Worm (Caenorhabditis elegans) whole organism, L4 larva: Measurements from ENCODE around the gene F38A1.13.

Experiments
- D1046.2 ChIP-seq: fragments of 200-800 bp; sonication (Bioruptor generic); IDR thresholded peaks from 2 replicates; pipeline ENCODE4 v1.3.6; 2022; ENCODE audit warnings: missing genetic modification characterization, missing compliant biosample characterization
- F37D6.2 ChIP-seq: sonication (generic microtip); optimal IDR thresholded peaks from 2 replicates; lab custom pipeline; 2016; ENCODE audit warnings: mild to moderate bottlenecking, missing genetic modification characterization, missing compliant biosample characterization
- F49E8.2 ChIP-seq: sonication (generic microtip); optimal IDR thresholded peaks from 2 replicates; lab custom pipeline; 2016; ENCODE audit warnings: missing compliant biosample characterization, mild to moderate bottlenecking, missing genetic modification characterization, borderline replicate concordance
- T20F7.1 ChIP-seq: fragments of 200-800 bp; sonication (Bioruptor generic); optimal IDR thresholded peaks from 2 replicates; lab custom pipeline; 2018; ENCODE audit warnings: mild to moderate bottlenecking, missing genetic modification characterization, missing compliant biosample characterization
- T26A8.4 ChIP-seq: fragments of 200-800 bp; sonication (Bioruptor generic); IDR thresholded peaks from 2 replicates; pipeline ENCODE4 v1.3.6; 2022; ENCODE audit warnings: missing genetic modification characterization, missing compliant biosample characterization
- Y75B8A.6 ChIP-seq: fragments of 200-800 bp; sonication (Bioruptor generic); IDR thresholded peaks from 2 replicates; pipeline ENCODE4 v1.3.6; 2022; ENCODE audit warnings: missing genetic modification reagents, missing genetic modification characterization, missing compliant biosample characterization
- ZK546.5 ChIP-seq, 2 experiments: sonication (generic microtip); optimal IDR thresholded peaks; 2 replicates each; lab custom pipeline; 2017; ENCODE audit warnings: missing biosample characterization in 2 of 2, missing genetic modification characterization in 2 of 2
- aha-1 ChIP-seq: fragments of 150-350 bp; peaks from one replicate; lab custom pipeline; 2014; ENCODE audit warnings: missing biosample characterization, missing genetic modification characterization
- ama-1 ChIP-seq: fragments of 150-350 bp; optimal IDR thresholded peaks from 2 replicates; lab custom pipeline; 2014; ENCODE audit warnings: inconsistent platforms, mixed read lengths
- arid-1 ChIP-seq: fragments of 200-800 bp; sonication (Bioruptor generic); conservative IDR thresholded peaks from 2 replicates; pipeline ENCODE4 v1.3.6; 2022; ENCODE audit warnings: missing genetic modification reagents, missing genetic modification characterization, missing compliant biosample characterization
- ceh-28 ChIP-seq: fragments of 150-350 bp; optimal IDR thresholded peaks from 2 replicates; lab custom pipeline; 2014; ENCODE audit warnings: missing biosample characterization, missing genetic modification reagents, missing genetic modification characterization
- ceh-32 ChIP-seq: sonication (generic microtip); optimal IDR thresholded peaks from 2 replicates; lab custom pipeline; 2016; ENCODE audit warnings: mild to moderate bottlenecking, missing genetic modification characterization, missing compliant biosample characterization; ENCODE audit not compliant: poor library complexity
- ceh-82 ChIP-seq: sonication (generic microtip); optimal IDR thresholded peaks from 2 replicates; lab custom pipeline; 2017; ENCODE audit warnings: missing biosample characterization, missing genetic modification characterization
- daf-12 ChIP-seq: fragments of 150-350 bp; optimal IDR thresholded peaks from 2 replicates; lab custom pipeline; 2014; ENCODE audit warnings: missing biosample characterization, missing genetic modification reagents, missing genetic modification characterization
- daf-16 ChIP-seq, 3 experiments: sonication (generic microtip); optimal IDR thresholded peaks; 2 replicates each; lab custom pipeline; 2016 to 2017; ENCODE audit warnings: missing genetic modification characterization in 3 of 3, missing genetic modification reagents in 3 of 3, mild to moderate bottlenecking in 2 of 3, missing compliant biosample characterization in 2 of 3, missing biosample characterization in 1 of 3, moderate library complexity in 1 of 3
- daf-19 ChIP-seq: fragments of 200-800 bp; sonication (Bioruptor generic); conservative IDR thresholded peaks from 2 replicates; pipeline ENCODE4 v1.3.6; 2022; ENCODE audit warnings: missing genetic modification characterization, missing compliant biosample characterization
- dmd-8 ChIP-seq: fragments of 200-800 bp; sonication (Bioruptor generic); IDR thresholded peaks from 2 replicates; pipeline ENCODE4 v1.3.6; 2022; ENCODE audit warnings: missing genetic modification characterization, missing compliant biosample characterization
- dve-1 ChIP-seq: sonication (generic microtip); optimal IDR thresholded peaks from 2 replicates; lab custom pipeline; 2017; ENCODE audit warnings: antibody characterized with exemption, mild to moderate bottlenecking, missing genetic modification characterization, missing compliant biosample characterization; ENCODE audit not compliant: insufficient read depth
- egl-43 ChIP-seq: fragments of 200-800 bp; sonication (Bioruptor generic); IDR thresholded peaks from 2 replicates; pipeline ENCODE4 v1.3.6; 2022; ENCODE audit warnings: missing genetic modification reagents, missing genetic modification characterization, missing compliant biosample characterization
- gei-8 ChIP-seq: fragments of 200-800 bp; sonication (Bioruptor generic); optimal IDR thresholded peaks from 2 replicates; lab custom pipeline; 2018; ENCODE audit warnings: mild to moderate bottlenecking, missing genetic modification characterization, missing compliant biosample characterization
- hif-1 ChIP-seq, 2 experiments: sonication (generic microtip); optimal IDR thresholded peaks; 2 replicates each; lab custom pipeline; 2016 to 2017; ENCODE audit warnings: missing compliant biosample characterization in 2 of 2, missing genetic modification characterization in 2 of 2, missing genetic modification reagents in 2 of 2, missing genotype in 2 of 2, mild to moderate bottlenecking in 1 of 2
- hlh-11 ChIP-seq: fragments of 200-800 bp; sonication (Bioruptor generic); optimal IDR thresholded peaks from 2 replicates; lab custom pipeline; 2018; ENCODE audit warnings: mild to moderate bottlenecking, missing genetic modification characterization, missing compliant biosample characterization
- lin-15B ChIP-seq: fragments of 150-350 bp; sonication (generic microtip); optimal IDR thresholded peaks from 3 replicates; lab custom pipeline; 2014; ENCODE audit warnings: missing biosample characterization, missing genetic modification characterization
- lin-29 ChIP-seq: fragments of 200-800 bp; sonication (Bioruptor generic); IDR thresholded peaks from 2 replicates; pipeline ENCODE4 v1.3.6; 2022; ENCODE audit warnings: missing genetic modification reagents, missing genetic modification characterization, missing compliant biosample characterization
- lin-39 ChIP-seq: fragments of 150-350 bp; optimal IDR thresholded peaks from 2 replicates; lab custom pipeline; 2014; ENCODE audit warnings: missing biosample characterization, missing genetic modification reagents, missing genetic modification characterization
- lir-3 ChIP-seq: sonication (generic microtip); optimal IDR thresholded peaks from 2 replicates; lab custom pipeline; 2016; ENCODE audit warnings: mild to moderate bottlenecking, missing genetic modification characterization, missing compliant biosample characterization
- mdl-1 ChIP-seq, 2 experiments: fragments of 150-350 bp in 1 of 2; sonication (generic microtip) in 1 of 2; optimal IDR thresholded peaks; 2 replicates each; lab custom pipeline; 2014 to 2017; ENCODE audit warnings: missing biosample characterization in 2 of 2, missing genetic modification characterization in 2 of 2
- mdt-29 ChIP-seq: fragments of 200-800 bp; sonication (Bioruptor generic); IDR thresholded peaks from 2 replicates; pipeline ENCODE4 v1.3.6; 2022; ENCODE audit warnings: missing genetic modification reagents, missing genetic modification characterization, missing compliant biosample characterization
- nhr-11 ChIP-seq: fragments of 150-350 bp; optimal IDR thresholded peaks from 2 replicates; lab custom pipeline; 2014; ENCODE audit warnings: missing biosample characterization, missing genetic modification characterization
- nhr-237 ChIP-seq: sonication (generic microtip); optimal IDR thresholded peaks from 2 replicates; lab custom pipeline; 2017; ENCODE audit warnings: missing biosample characterization, missing genetic modification characterization
- nhr-25 ChIP-seq: sonication (generic microtip); optimal IDR thresholded peaks from 2 replicates; lab custom pipeline; 2017; ENCODE audit warnings: missing genetic modification characterization, mild to moderate bottlenecking, missing compliant biosample characterization, antibody characterized with exemption, moderate library complexity, borderline replicate concordance; ENCODE audit not compliant: insufficient read depth
- nhr-28 ChIP-seq: fragments of 150-350 bp; optimal IDR thresholded peaks from 2 replicates; lab custom pipeline; 2014; ENCODE audit warnings: missing biosample characterization, missing genetic modification characterization
- nhr-76 ChIP-seq: fragments of 150-350 bp; optimal IDR thresholded peaks from 2 replicates; lab custom pipeline; 2014; ENCODE audit warnings: missing biosample characterization, missing genetic modification characterization
- rbr-2 ChIP-seq: sonication (generic microtip); optimal IDR thresholded peaks from 2 replicates; lab custom pipeline; 2016; ENCODE audit warnings: missing genotype, missing genetic modification characterization, missing compliant biosample characterization
- saeg-2 ChIP-seq: fragments of 200-800 bp; sonication (Bioruptor generic); IDR thresholded peaks from 2 replicates; pipeline ENCODE4 v1.3.6; 2022; ENCODE audit warnings: missing genetic modification reagents, missing genetic modification characterization, missing compliant biosample characterization
- sdz-12 ChIP-seq: fragments of 200-800 bp; sonication (Bioruptor generic); optimal IDR thresholded peaks from 2 replicates; lab custom pipeline; 2018; ENCODE audit warnings: mild to moderate bottlenecking, missing genetic modification characterization, missing compliant biosample characterization
- spr-3 ChIP-seq: fragments of 200-800 bp; sonication (Bioruptor generic); optimal IDR thresholded peaks from 2 replicates; lab custom pipeline; 2018; ENCODE audit warnings: mild to moderate bottlenecking, missing genetic modification characterization, missing compliant biosample characterization
- tag-97 ChIP-seq: fragments of 200-800 bp; sonication (Bioruptor generic); IDR thresholded peaks from 2 replicates; pipeline ENCODE4 v1.3.6; 2022; ENCODE audit warnings: missing genetic modification characterization, missing compliant biosample characterization
- unc-130 ChIP-seq: sonication (generic microtip); optimal IDR thresholded peaks from 2 replicates; lab custom pipeline; 2016; ENCODE audit warnings: missing genetic modification reagents, missing genetic modification characterization, missing compliant biosample characterization
- unc-62 ChIP-seq, 3 experiments: fragments of 150-350 bp in 1 of 3; sonication (generic microtip); optimal IDR thresholded peaks in 2 of 3; peaks in 1 of 3; 1 replicate in 1 of 3; 2 replicates in 2 of 3; lab custom pipeline; 2014 to 2017; ENCODE audit warnings: missing biosample characterization in 3 of 3, missing genetic modification characterization in 3 of 3, missing genetic modification reagents in 3 of 3, missing genotype in 1 of 3
- zip-11 ChIP-seq: fragments of 200-800 bp; sonication (Bioruptor generic); IDR thresholded peaks from 2 replicates; pipeline ENCODE4 v1.3.6; 2022; ENCODE audit warnings: missing genetic modification characterization, missing compliant biosample characterization
- zip-2 ChIP-seq: fragments of 150-350 bp; optimal IDR thresholded peaks from 2 replicates; lab custom pipeline; 2014; ENCODE audit warnings: missing biosample characterization, missing genetic modification characterization
- ztf-7 ChIP-seq: fragments of 150-350 bp; optimal IDR thresholded peaks from 2 replicates; lab custom pipeline; 2014; ENCODE audit warnings: missing biosample characterization, missing genetic modification characterization

F38A1.13 gene

ce11 chrIV:1284877-1285276 is 19.8 kb downstream of the F38A1.13 start (continued):
- TF ChIP-seq rbr-2 (tag; lab: Kevin White, UChicago) (no peak), T20F7.1 (GFP tag; lab: Kevin White, UChicago) (no peak), dve-1 (tag; lab: Kevin White, UChicago) (peak; percentile 32), nhr-25 (tag; lab: Kevin White, UChicago) (no peak), F49E8.2 (tag; lab: Kevin White, UChicago) (no peak), hif-1 (tag; optimal IDR thresholded peaks at IDR 0.05; lab: Kevin White, UChicago) (no peak), lin-39 (tag; lab: Kevin White, UChicago) (no peak), lin-15B (no peak), sdz-12 (GFP tag; lab: Kevin White, UChicago) (no peak), daf-16 (GFP tag; optimal IDR thresholded peaks at IDR 0.05; lab: Kevin White, UChicago) (no peak), daf-16 (tag; optimal IDR thresholded peaks at IDR 0.05; lab: Kevin White, UChicago) (peak; percentile 14), tag-97 (GFP tag; lab: Robert Waterston, UW) (no peak), nhr-28 (tag; lab: Kevin White, UChicago) (peak; percentile 41), ceh-32 (tag; lab: Kevin White, UChicago) (no peak), ztf-7 (no peak), unc-130 (GFP tag; lab: Kevin White, UChicago) (no peak), ceh-28 (tag; lab: Kevin White, UChicago) (no peak), gei-8 (GFP tag; lab: Kevin White, UChicago) (no peak), ceh-82 (tag; lab: Kevin White, UChicago) (no peak), lin-29 (GFP tag; lab: Robert Waterston, UW) (no peak), saeg-2 (GFP tag; lab: Robert Waterston, UW) (no peak), ama-1 (lab: Kevin White, UChicago) (no peak), F37D6.2 (no peak), ZK546.5 (tag; optimal IDR thresholded peaks at IDR 0.05; lab: Kevin White, UChicago) (no peak), Y75B8A.6 (GFP tag; lab: Robert Waterston, UW) (no peak), spr-3 (GFP tag; lab: Kevin White, UChicago) (no peak), zip-11 (GFP tag; lab: Robert Waterston, UW) (no peak), lir-3 (no peak)

ce11 chrIV:1286549-1286948 is 21.5 kb downstream of the F38A1.13 start:
- TF ChIP-seq daf-19 (GFP tag; lab: Robert Waterston, UW) (no peak), unc-62 (GFP tag; optimal IDR thresholded peaks at IDR 0.05 in 1 of 2; lab: Kevin White, UChicago) (peak in 1 of 2 experiments; percentile 78), unc-62 (tag; optimal IDR thresholded peaks at IDR 0.05; lab: Kevin White, UChicago) (no peak), aha-1 (tag; lab: Kevin White, UChicago) (peak; percentile 64)

ce11 chrIV:1289327-1289726 is 24.3 kb downstream of the F38A1.13 start, which contains the start of gene plst-1:
plst-1 (plus strand) TSS chrIV:1289627.
- no peak for TF ChIP-seq dmd-8 (GFP tag; lab: Robert Waterston, UW)
- TF ChIP-seq aha-1 (tag; lab: Kevin White, UChicago), result no peak
- TF ChIP-seq mdl-1 (tag; optimal IDR thresholded peaks at IDR 0.05; lab: Kevin White, UChicago), result no peak
- TF ChIP-seq daf-12 (tag; lab: Kevin White, UChicago), result no peak
- no peak for TF ChIP-seq nhr-237
- TF ChIP-seq egl-43 (GFP tag; lab: Robert Waterston, UW), result no peak
- no peak for TF ChIP-seq hlh-11 (tag; lab: Kevin White, UChicago)
- TF ChIP-seq zip-2, result no peak
- TF ChIP-seq D1046.2 (GFP tag; lab: Robert Waterston, UW), result no peak
- no peak for TF ChIP-seq nhr-76 (tag; lab: Kevin White, UChicago)
- no peak for TF ChIP-seq sdz-12 (GFP tag; lab: Kevin White, UChicago)
- TF ChIP-seq ztf-7, result no peak
- TF ChIP-seq mdt-29 (GFP tag; lab: Robert Waterston, UW), result no peak
- no peak for TF ChIP-seq T26A8.4 (GFP tag; lab: Robert Waterston, UW)
- TF ChIP-seq arid-1 (GFP tag; lab: Robert Waterston, UW), result no peak
- TF ChIP-seq hif-1 (tag; optimal IDR thresholded peaks at IDR 0.05; lab: Kevin White, UChicago), result no peak
- TF ChIP-seq nhr-11 (tag; lab: Kevin White, UChicago), result no peak
- TF ChIP-seq, all 104 proteins: peak for 0
